Worm (Caenorhabditis elegans): Measurements from ENCODE around the gene F22B3.10.
"Not testable (repeated sequence)": the region's sequence is repeated elsewhere in the genome, so short reads cannot be mapped to it uniquely, and the experiment has no call there.

- TF ChIP-seq aly-1 (tag; optimal IDR thresholded peaks at IDR 0.05) (peak; percentile 83), ceh-36 (tag; optimal IDR thresholded peaks at IDR 0.05) (peak; percentile 57), scrt-1 (GFP tag; IDR thresholded peaks at IDR 0.05) (0 out of 2 replicates have a peak, but pooled peaks have one; percentile 51), ama-1 (optimal IDR thresholded peaks at IDR 0.05) (peak; percentile 92), pes-1 (GFP tag; IDR thresholded peaks at IDR 0.05) (peak; percentile 69), sea-1 (GFP tag; conservative IDR thresholded peaks at IDR 0.05) (peak; percentile 6; the same call in 1 of the 2 replicates), tbx-37 (GFP tag; conservative IDR thresholded peaks at IDR 0.05) (peak; percentile 47; the same call in 1 of the 2 replicates)
- TF ChIP-seq hnd-1 (tag; optimal IDR thresholded peaks at IDR 0.05) = not testable (repeated sequence)
Measured at ce11 chrIV:11406744-11407690, 7.8 kb downstream of the F22B3.10 start, which contains the start of the genes his-63 and his-64.
